Worm (Caenorhabditis elegans): ENCODE results near the gene F27E5.8.

DNA sequence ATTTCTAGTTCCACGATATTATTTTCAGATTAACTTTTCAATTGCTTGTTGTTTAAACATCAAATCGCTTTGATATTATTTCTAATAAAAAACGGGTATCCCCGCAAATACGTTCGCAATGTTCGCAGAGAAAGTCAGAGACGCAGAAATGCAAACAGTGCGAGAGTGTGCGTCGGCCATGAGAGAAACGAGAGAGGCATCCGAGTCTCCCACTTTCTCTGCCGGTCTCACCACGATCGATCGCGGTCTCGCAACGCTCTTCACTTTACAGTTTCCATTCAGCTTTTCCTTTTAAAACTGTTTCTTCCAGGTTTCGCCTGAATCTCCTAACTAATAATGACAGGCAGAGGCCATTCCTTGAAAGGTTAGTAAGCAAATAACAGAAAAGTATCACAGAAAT lies 47.0 kb upstream of the F27E5.8 start, which contains the start of gene F33H1.4:
- TF ChIP-seq skn-1 (tag; optimal IDR thresholded peaks at IDR 0.05), result no peak
- no peak for TF ChIP-seq R02D3.7 (tag; optimal IDR thresholded peaks at IDR 0.05)
- TF ChIP-seq lin-39 (tag; optimal IDR thresholded peaks at IDR 0.05), result no peak
